Fruit fly (Drosophila melanogaster) whole organism, embryonic: Measurements from ENCODE around the gene ari-1.

ENCODE experiments used
- Aef1 ChIP-seq: fragments of 200-800 bp; sonication (Bioruptor generic); IDR thresholded peaks from 3 replicates; pipeline ENCODE4 v1.3.6; 2022; ENCODE audit warnings: missing biosample characterization, missing genetic modification characterization
- Asciz ChIP-seq: fragments of 200-800 bp; sonication (Bioruptor generic); optimal IDR thresholded peaks from 2 replicates; lab custom pipeline; 2017; ENCODE audit warnings: missing biosample characterization, mild to moderate bottlenecking, missing genetic modification characterization, missing genetic modification reagents
- Bgb ChIP-seq: fragments of 200-800 bp; sonication (Bioruptor generic); IDR thresholded peaks from 2 replicates; pipeline ENCODE4 v1.3.6; 2022; ENCODE audit warnings: missing biosample characterization, missing genetic modification characterization; ENCODE audit not compliant: partially characterized antibody
- CG1024 ChIP-seq: fragments of 200-800 bp; sonication (Bioruptor generic); IDR thresholded peaks from 2 replicates; pipeline ENCODE4 v1.3.6; 2022; ENCODE audit warnings: missing biosample characterization, missing genetic modification characterization
- CG10431 ChIP-seq: fragments of 200-800 bp; sonication (Bioruptor generic); optimal IDR thresholded peaks from 3 replicates; lab custom pipeline; 2018; ENCODE audit warnings: missing biosample characterization, mild to moderate bottlenecking, missing genetic modification characterization
- CG12071 ChIP-seq: fragments of 200-800 bp; sonication (Bioruptor generic); optimal IDR thresholded peaks from 3 replicates; lab custom pipeline; 2018; ENCODE audit warnings: missing biosample characterization, mild to moderate bottlenecking, missing genetic modification characterization
- CG12155 ChIP-seq: fragments of 200-800 bp; sonication (Bioruptor generic); optimal IDR thresholded peaks from 3 replicates; lab custom pipeline; 2016; ENCODE audit warnings: missing biosample characterization, missing genetic modification characterization
- CG1233 ChIP-seq: fragments of 200-800 bp; sonication (Bioruptor generic); optimal IDR thresholded peaks from 4 replicates; lab custom pipeline; 2018; ENCODE audit warnings: missing biosample characterization, mild to moderate bottlenecking, missing genetic modification characterization
- CG12769 ChIP-seq: fragments of 200-800 bp; sonication (Bioruptor generic); optimal IDR thresholded peaks from 2 replicates; lab custom pipeline; 2019; ENCODE audit warnings: missing biosample characterization, mild to moderate bottlenecking, missing genetic modification characterization, moderate library complexity
- CG13296 ChIP-seq: fragments of 200-800 bp; sonication (Bioruptor generic); optimal IDR thresholded peaks from 3 replicates; lab custom pipeline; 2018; ENCODE audit warnings: missing biosample characterization, mild to moderate bottlenecking, missing genetic modification characterization
- CG17361 ChIP-seq: fragments of 200-800 bp; sonication (Bioruptor generic); IDR thresholded peaks from 3 replicates; pipeline ENCODE4 v1.3.6; 2022; ENCODE audit warnings: missing biosample characterization, missing genetic modification characterization
- CG18476 ChIP-seq: fragments of 200-800 bp; sonication (Bioruptor generic); optimal IDR thresholded peaks from 2 replicates; lab custom pipeline; 2016; ENCODE audit warnings: missing biosample characterization, mild to moderate bottlenecking, missing genetic modification characterization
- CG18599 ChIP-seq: fragments of 200-800 bp; sonication (Bioruptor generic); optimal IDR thresholded peaks from 3 replicates; lab custom pipeline; 2017; ENCODE audit warnings: missing biosample characterization, missing genetic modification characterization, mild to moderate bottlenecking, moderate library complexity, missing genetic modification reagents
- CG32532 ChIP-seq: fragments of 200-800 bp; sonication (Bioruptor generic); IDR thresholded peaks from 2 replicates; pipeline ENCODE4 v1.3.6; 2022; ENCODE audit warnings: missing biosample characterization, missing genetic modification characterization
- CG3281 ChIP-seq: fragments of 200-800 bp; sonication (Bioruptor generic); optimal IDR thresholded peaks from 3 replicates; lab custom pipeline; 2017; ENCODE audit warnings: missing biosample characterization, mild to moderate bottlenecking, missing genetic modification characterization
- CG3407 ChIP-seq: fragments of 200-800 bp; sonication (Bioruptor generic); optimal IDR thresholded peaks from 2 replicates; lab custom pipeline; 2018; ENCODE audit warnings: missing biosample characterization, mild to moderate bottlenecking, missing genetic modification characterization
- CG4424 ChIP-seq: fragments of 200-800 bp; sonication (Bioruptor generic); optimal IDR thresholded peaks from 3 replicates; lab custom pipeline; 2016; ENCODE audit warnings: missing biosample characterization, missing genetic modification characterization
- CG7372 ChIP-seq: fragments of 200-800 bp; sonication (Bioruptor generic); IDR thresholded peaks from 2 replicates; pipeline ENCODE4 v1.3.6; 2022; ENCODE audit warnings: missing biosample characterization, missing genetic modification characterization
- CG8478 ChIP-seq: fragments of >200 bp; optimal IDR thresholded peaks from 2 replicates; lab custom pipeline; 2018
- CG8944 ChIP-seq: fragments of 200-800 bp; sonication (Bioruptor generic); optimal IDR thresholded peaks from 3 replicates; lab custom pipeline; 2016; ENCODE audit warnings: missing biosample characterization, missing genetic modification characterization
- CG9932 ChIP-seq: fragments of 200-800 bp; sonication (Bioruptor generic); IDR thresholded peaks from 2 replicates; pipeline ENCODE4 v1.3.6; 2022; ENCODE audit warnings: missing biosample characterization, missing genetic modification characterization
- CTCF ChIP-seq: fragments of 200-800 bp; sonication (Bioruptor generic); optimal IDR thresholded peaks from 2 replicates; lab custom pipeline; 2017; ENCODE audit warnings: missing biosample characterization, mild to moderate bottlenecking, missing genetic modification characterization, moderate library complexity
- E2f2 ChIP-seq: fragments of 200-800 bp; sonication (Bioruptor generic); IDR thresholded peaks from 2 replicates; pipeline ENCODE4 v1.3.6; 2022; ENCODE audit warnings: missing biosample characterization, missing genetic modification characterization
- Fer2 ChIP-seq: fragments of 200-800 bp; sonication (Bioruptor generic); optimal IDR thresholded peaks from 2 replicates; lab custom pipeline; 2018; ENCODE audit warnings: missing biosample characterization, mild to moderate bottlenecking, missing genetic modification characterization, moderate library complexity
- Gsc ChIP-seq: fragments of 200-800 bp; sonication (Bioruptor generic); IDR thresholded peaks from 2 replicates; pipeline ENCODE4 v1.3.6; 2022; ENCODE audit warnings: missing biosample characterization, missing genetic modification characterization
- HLH3B ChIP-seq: fragments of 200-800 bp; sonication (Bioruptor generic); IDR thresholded peaks from 2 replicates; pipeline ENCODE4 v1.3.6; 2022; ENCODE audit warnings: missing biosample characterization, missing genetic modification characterization
- HmgD ChIP-seq: fragments of 200-800 bp; sonication (Bioruptor generic); optimal IDR thresholded peaks from 3 replicates; lab custom pipeline; 2016; ENCODE audit warnings: missing biosample characterization, missing genetic modification characterization
- Hmr ChIP-seq: fragments of 200-800 bp; sonication (Bioruptor generic); optimal IDR thresholded peaks from 3 replicates; lab custom pipeline; 2017; ENCODE audit warnings: mild to moderate bottlenecking, missing biosample characterization, missing genetic modification reagents, missing genetic modification characterization
- Hsf ChIP-seq: fragments of 200-800 bp; sonication (Bioruptor generic); optimal IDR thresholded peaks from 3 replicates; lab custom pipeline; 2016; ENCODE audit warnings: missing biosample characterization, missing genetic modification characterization
- Jarid2 ChIP-seq: fragments of 200-800 bp; sonication (Bioruptor generic); optimal IDR thresholded peaks from 3 replicates; lab custom pipeline; 2017; ENCODE audit warnings: mild to moderate bottlenecking, missing biosample characterization, missing genetic modification reagents, missing genetic modification characterization
- NC2β ChIP-seq: fragments of 200-800 bp; sonication (Bioruptor generic); optimal IDR thresholded peaks from 2 replicates; lab custom pipeline; 2016; ENCODE audit warnings: missing biosample characterization, missing genetic modification characterization
- Optix ChIP-seq: fragments of 200-800 bp; sonication (Bioruptor generic); IDR thresholded peaks from 3 replicates; pipeline ENCODE4 v1.3.6; 2022; ENCODE audit warnings: missing biosample characterization, missing genetic modification characterization
- PHDP ChIP-seq: fragments of 200-800 bp; sonication (Bioruptor generic); optimal IDR thresholded peaks from 3 replicates; lab custom pipeline; 2018; ENCODE audit warnings: missing biosample characterization, mild to moderate bottlenecking, missing genetic modification characterization, moderate library complexity
- Scr ChIP-seq: fragments of 200-800 bp; sonication (Bioruptor generic); IDR thresholded peaks from 2 replicates; pipeline ENCODE4 v1.3.6; 2022; ENCODE audit warnings: missing biosample characterization, missing genetic modification characterization; ENCODE audit not compliant: partially characterized antibody
- Stat92E ChIP-seq, 3 experiments: fragments of >200 bp in 2 of 3; fragments of 200-800 bp in 1 of 3; sonication (Bioruptor generic) in 1 of 3; optimal IDR thresholded peaks; 2 replicates each; lab custom pipeline; 2017 to 2019; ENCODE audit warnings: missing biosample characterization in 3 of 3, missing genetic modification characterization in 3 of 3, mild to moderate bottlenecking in 1 of 3, moderate library complexity in 1 of 3
- TFAM ChIP-seq: fragments of 200-800 bp; sonication (Bioruptor generic); optimal IDR thresholded peaks from 2 replicates; lab custom pipeline; 2017; ENCODE audit warnings: missing biosample characterization, missing genetic modification characterization, inconsistent platforms
- Usf ChIP-seq: fragments of 200-800 bp; sonication (Bioruptor generic); optimal IDR thresholded peaks from 2 replicates; lab custom pipeline; 2017; ENCODE audit warnings: missing genotype, missing biosample characterization, missing genetic modification characterization
- chinmo ChIP-seq: fragments of 200-800 bp; sonication (Bioruptor generic); IDR thresholded peaks from 4 replicates; pipeline ENCODE4 v1.3.6; 2022; ENCODE audit warnings: missing biosample characterization, missing genetic modification characterization; ENCODE audit not compliant: partially characterized antibody
- crc ChIP-seq: fragments of 200-800 bp; sonication (Bioruptor generic); optimal IDR thresholded peaks from 2 replicates; lab custom pipeline; 2016; ENCODE audit warnings: missing biosample characterization, missing genetic modification characterization
- fru ChIP-seq: fragments of >200 bp; optimal IDR thresholded peaks from 2 replicates; lab custom pipeline; 2017
- grau ChIP-seq: fragments of 200-800 bp; optimal IDR thresholded peaks from 3 replicates; lab custom pipeline; 2019; ENCODE audit warnings: missing biosample characterization, mild to moderate bottlenecking, missing genetic modification characterization, moderate library complexity
- grn ChIP-seq: fragments of 200-800 bp; sonication (Bioruptor generic); optimal IDR thresholded peaks from 3 replicates; lab custom pipeline; 2017; ENCODE audit warnings: missing biosample characterization, missing genetic modification characterization
- gsb-n ChIP-seq: fragments of 200-800 bp; sonication (Bioruptor generic); optimal IDR thresholded peaks from 3 replicates; lab custom pipeline; 2018; ENCODE audit warnings: missing biosample characterization, mild to moderate bottlenecking, missing genetic modification characterization
- ind ChIP-seq: fragments of 200-800 bp; sonication (Bioruptor generic); optimal IDR thresholded peaks from 3 replicates; lab custom pipeline; 2016; ENCODE audit warnings: missing biosample characterization, missing genetic modification characterization
- insv ChIP-seq, 2 experiments: fragments of 200-800 bp; sonication (Bioruptor generic); optimal IDR thresholded peaks; 3 replicates each; lab custom pipeline; 2016 to 2018; ENCODE audit warnings: missing biosample characterization in 2 of 2, missing genetic modification characterization in 2 of 2
- row ChIP-seq: fragments of 200-800 bp; sonication (Bioruptor generic); IDR thresholded peaks from 3 replicates; pipeline ENCODE4 v1.3.6; 2022; ENCODE audit warnings: missing biosample characterization, missing genetic modification characterization
- sens-2 ChIP-seq: fragments of 200-800 bp; sonication (Bioruptor generic); IDR thresholded peaks from 2 replicates; pipeline ENCODE4 v1.3.6; 2022; ENCODE audit warnings: missing biosample characterization, missing genetic modification characterization
- shn ChIP-seq: fragments of 200-800 bp; sonication (Bioruptor generic); optimal IDR thresholded peaks from 3 replicates; lab custom pipeline; 2016; ENCODE audit warnings: missing biosample characterization, missing genetic modification characterization
- sr ChIP-seq: fragments of 200-800 bp; sonication (Bioruptor generic); IDR thresholded peaks from 3 replicates; pipeline ENCODE4 v1.3.6; 2022; ENCODE audit warnings: missing biosample characterization, missing genetic modification characterization
- tgo ChIP-seq: fragments of 200-800 bp; sonication (Bioruptor generic); IDR thresholded peaks from 3 replicates; pipeline ENCODE4 v1.3.6; 2022; ENCODE audit warnings: missing biosample characterization, missing genetic modification characterization
- unc-4 ChIP-seq: fragments of 200-800 bp; sonication (Bioruptor generic); IDR thresholded peaks from 2 replicates; pipeline ENCODE4 v1.3.6; 2022; ENCODE audit warnings: missing biosample characterization, missing genetic modification characterization; ENCODE audit not compliant: partially characterized antibody
- usp ChIP-seq: fragments of >200 bp; optimal IDR thresholded peaks from 2 replicates; lab custom pipeline; 2017; ENCODE audit warnings: missing biosample characterization, missing genetic modification characterization

ari-1 gene

DNA sequence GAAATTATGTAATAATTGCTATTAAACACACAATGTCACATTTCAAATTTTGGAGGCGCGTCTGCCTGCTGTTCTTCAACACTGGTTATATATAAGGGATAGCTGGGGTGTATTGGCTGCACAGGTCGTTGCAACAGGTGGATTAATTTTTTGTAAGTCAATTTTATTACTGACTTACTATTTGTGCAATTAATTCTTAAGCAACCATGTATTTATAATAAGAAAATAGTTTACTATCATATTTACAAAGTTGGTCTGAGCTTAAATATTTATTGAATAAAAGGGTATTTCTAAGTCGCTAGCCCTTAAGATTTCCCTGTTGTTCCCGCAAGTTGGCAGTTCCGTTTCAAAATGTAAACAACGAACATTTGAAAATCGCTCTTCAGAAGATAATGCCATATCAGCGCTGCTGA is 44.8 kb downstream of the ari-1 start, which contains the start of gene RhoGAP16F (continued):
- TF ChIP-seq usp (GFP tag; lab: Kevin White, UChicago) (no peak), PHDP (tag; lab: Kevin White, UChicago) (peak; percentile 84), Stat92E (GFP tag; optimal IDR thresholded peaks at IDR 0.05; lab: Kevin White, UChicago) (peak in 1 of 3 experiments; percentile 62), CG10431 (peak; percentile 9), ind (GFP tag; lab: Kevin White, UChicago) (peak; percentile 89), E2f2 (GFP tag; lab: Robert Waterston, UW) (peak; percentile 83), Gsc (GFP tag; lab: Robert Waterston, UW) (peak; percentile 66), HLH3B (GFP tag; lab: Robert Waterston, UW) (peak; percentile 85), CG9932 (GFP tag; lab: Robert Waterston, UW) (peak; percentile 90), CG12769 (peak; percentile 94), Scr (GFP tag; lab: Robert Waterston, UW) (no peak), CG32532 (GFP tag; lab: Robert Waterston, UW) (peak; percentile 81), HmgD (GFP tag; lab: Kevin White, UChicago) (no peak), Optix (GFP tag; lab: Robert Waterston, UW) (peak; percentile 68; the same call in 1 of the 3 replicates), CG12071 (GFP tag; lab: Kevin White, UChicago) (peak; percentile 62), CG3407 (GFP tag; lab: Kevin White, UChicago) (peak; percentile 67), CG3281 (GFP tag; lab: Kevin White, UChicago) (peak; percentile 83), Bgb (GFP tag; lab: Robert Waterston, UW) (no peak), grau (tag; lab: Kevin White, UChicago) (peak; percentile 86), CG4424 (GFP tag; lab: Kevin White, UChicago) (peak; percentile 90), sens-2 (GFP tag; lab: Robert Waterston, UW) (peak; percentile 38; the same call in 1 of the 2 replicates), CG1233 (peak; percentile 79), CG8944 (GFP tag; lab: Kevin White, UChicago) (peak; percentile 67), CG8478 (lab: Kevin White, UChicago) (no peak), unc-4 (GFP tag; lab: Robert Waterston, UW) (no peak), grn (GFP tag; lab: Kevin White, UChicago) (peak; percentile 8), tgo (GFP tag; lab: Robert Waterston, UW) (peak; percentile 85), CG18476 (peak; percentile 69), fru (no peak), Asciz (GFP tag; lab: Kevin White, UChicago) (peak; percentile 74), CG18599 (peak; percentile 88), sr (0 out of 3 replicates have a peak, but pooled peaks have one; percentile 9), CG13296 (GFP tag; lab: Kevin White, UChicago) (peak; percentile 77), Fer2 (tag; lab: Kevin White, UChicago) (peak; percentile 66), Hsf (GFP tag; lab: Kevin White, UChicago) (peak; percentile 90), TFAM (GFP tag; lab: Kevin White, UChicago) (no peak), insv (GFP tag; optimal IDR thresholded peaks at IDR 0.05; lab: Kevin White, UChicago) (peak in 1 of 2 experiments; percentile 28), CG17361 (GFP tag; lab: Robert Waterston, UW) (peak; percentile 90), CG7372 (GFP tag; lab: Robert Waterston, UW) (peak; percentile 74), NC2β (GFP tag; lab: Kevin White, UChicago) (peak; percentile 63), Usf (peak; percentile 67), chinmo (no peak), Aef1 (GFP tag; lab: Robert Waterston, UW) (peak; percentile 80), CG12155 (GFP tag; lab: Kevin White, UChicago) (peak; percentile 88), shn (GFP tag; lab: Kevin White, UChicago) (peak; percentile 66), CTCF (GFP tag; lab: Kevin White, UChicago) (peak; percentile 26), row (peak; percentile 99), CG1024 (GFP tag; lab: Robert Waterston, UW) (peak; percentile 63), Hmr (peak; percentile 81), Jarid2 (GFP tag; lab: Kevin White, UChicago) (peak; percentile 24), crc (GFP tag; lab: Kevin White, UChicago) (peak; percentile 39), gsb-n (peak; percentile 83)
